Fruit fly (Drosophila melanogaster): Measurements from ENCODE around the gene CG14416.

CG14416 gene

DNA sequence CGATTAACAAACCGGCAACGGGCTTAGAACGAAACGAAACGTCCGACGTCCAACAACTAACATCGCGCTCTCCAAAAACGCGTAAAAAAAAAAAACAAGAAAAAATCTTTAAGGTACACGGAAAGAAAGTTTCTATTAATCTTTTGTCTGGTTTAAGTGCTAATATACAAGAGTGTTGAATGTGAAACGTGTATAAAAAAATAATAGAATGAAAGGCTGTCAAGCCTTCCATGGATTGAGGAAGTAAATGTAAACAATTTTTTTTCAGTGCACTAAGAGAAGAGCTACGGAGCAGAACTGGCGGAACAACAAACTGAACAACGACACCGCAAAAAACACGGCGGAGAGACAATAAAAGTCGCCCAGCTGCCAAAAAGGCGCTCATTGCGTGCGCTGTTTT is 47.1 kb upstream of the CG14416 start, which contains the start of gene CG3588 (continued):
- TF ChIP-seq gsb (GFP tag; IDR thresholded peaks at IDR 0.05) (peak; percentile 84), al (GFP tag; IDR thresholded peaks at IDR 0.05) (peak; percentile 89), CG13894 (tag; optimal IDR thresholded peaks at IDR 0.05) (peak; percentile 79), pho (GFP tag; optimal IDR thresholded peaks at IDR 0.05) (peak; percentile 82), CG4282 (GFP tag; optimal IDR thresholded peaks at IDR 0.05) (peak; percentile 6), Bteb2 (GFP tag; optimal IDR thresholded peaks at IDR 0.05) (peak; percentile 80), CG33213 (GFP tag; optimal IDR thresholded peaks at IDR 0.05) (peak; percentile 60), CG31365 (tag; optimal IDR thresholded peaks at IDR 0.05) (peak; percentile 20), CG11456 (GFP tag; IDR thresholded peaks at IDR 0.05) (peak; percentile 88), unpg (GFP tag; optimal IDR thresholded peaks at IDR 0.05) (peak; percentile 81), CG8765 (GFP tag; IDR thresholded peaks at IDR 0.05) (peak; percentile 45; the same call in 1 of the 2 replicates), sisA (GFP tag; IDR thresholded peaks at IDR 0.05) (peak; percentile 81), CG32532 (GFP tag; IDR thresholded peaks at IDR 0.05) (peak; percentile 92), Optix (GFP tag; IDR thresholded peaks at IDR 0.05) (no peak), corto (GFP tag; optimal IDR thresholded peaks at IDR 0.05) (no peak), HLH3B (GFP tag; IDR thresholded peaks at IDR 0.05) (peak; percentile 55), Fer1 (GFP tag; optimal IDR thresholded peaks at IDR 0.05) (peak; percentile 72), Ssrp (tag; optimal IDR thresholded peaks at IDR 0.05) (no peak), Rx (GFP tag; IDR thresholded peaks at IDR 0.05) (peak; percentile 63; the same call in 1 of the 2 replicates), CG9797 (GFP tag; optimal IDR thresholded peaks at IDR 0.05) (no peak), CG10147 (GFP tag; optimal IDR thresholded peaks at IDR 0.05) (peak; percentile 75), CG9727 (GFP tag; optimal IDR thresholded peaks at IDR 0.05) (peak; percentile 45), CG6791 (GFP tag; IDR thresholded peaks at IDR 0.05; ENCODE audit: partially characterized antibody) (no peak), Mrtf (GFP tag; IDR thresholded peaks at IDR 0.05) (peak; percentile 75; the same call in 2 of the 3 replicates), Kr (GFP tag; optimal IDR thresholded peaks at IDR 0.05) (no peak), hb (GFP tag; IDR thresholded peaks at IDR 0.05; ENCODE audit: partially characterized antibody) (no peak), sc (optimal IDR thresholded peaks at IDR 0.05) (no peak), sc (GFP tag; optimal IDR thresholded peaks at IDR 0.05) (no peak), sob (GFP tag; IDR thresholded peaks at IDR 0.05) (peak; percentile 79), Oli (tag; optimal IDR thresholded peaks at IDR 0.05) (peak; percentile 65), hbn (GFP tag; IDR thresholded peaks at IDR 0.05; ENCODE audit: partially characterized antibody) (no peak), CG17829 (tag; optimal IDR thresholded peaks at IDR 0.05) (peak; percentile 28), ttk (GFP tag; IDR thresholded peaks at IDR 0.05) (peak; percentile 50), dan (GFP tag; IDR thresholded peaks at IDR 0.05) (no peak), zen (tag; optimal IDR thresholded peaks at IDR 0.05) (no peak), CoRest (tag; optimal IDR thresholded peaks at IDR 0.05) (peak; percentile 73), onecut (GFP tag; IDR thresholded peaks at IDR 0.05) (peak; percentile 56; the same call in 1 of the 2 replicates), ase (GFP tag; IDR thresholded peaks at IDR 0.05) (peak; percentile 62; the same call in 2 of the 3 replicates), CG11695 (GFP tag; IDR thresholded peaks at IDR 0.05) (peak; percentile 73), CG13624 (GFP tag; optimal IDR thresholded peaks at IDR 0.05) (peak; percentile 87), trh (GFP tag; optimal IDR thresholded peaks at IDR 0.05) (no peak), D (optimal IDR thresholded peaks at IDR 0.05) (no peak), D (GFP tag; optimal IDR thresholded peaks at IDR 0.05) (no peak), kni (GFP tag; optimal IDR thresholded peaks at IDR 0.05) (no peak), CG12299 (tag; optimal IDR thresholded peaks at IDR 0.05) (no peak), eve (GFP tag; optimal IDR thresholded peaks at IDR 0.05) (peak in 1 of 2 experiments; percentile 74), ind (GFP tag; optimal IDR thresholded peaks at IDR 0.05) (peak; percentile 70), Ravus (GFP tag; IDR thresholded peaks at IDR 0.05) (peak; percentile 58), CG9437 (GFP tag; optimal IDR thresholded peaks at IDR 0.05) (peak; percentile 45), Gsc (GFP tag; IDR thresholded peaks at IDR 0.05) (no peak), maf-S (GFP tag; optimal IDR thresholded peaks at IDR 0.05) (peak; percentile 58), nau (GFP tag; optimal IDR thresholded peaks at IDR 0.05) (peak; percentile 41)
